Worm (Caenorhabditis elegans) whole organism, L1 larva: ENCODE measurements around the gene dmd-10.
A peak's percentile ranks its signal among the peaks of the same experiment; 100 is the strongest.

Experiments used
- ceh-63 ChIP-seq: fragments of 200-800 bp; sonication (Bioruptor generic); optimal IDR thresholded peaks from 2 replicates; lab custom pipeline; 2018; ENCODE audit warnings: mild to moderate bottlenecking, missing genetic modification characterization, missing compliant biosample characterization
- ceh-8 ChIP-seq: fragments of 200-800 bp; sonication (Bioruptor generic); optimal IDR thresholded peaks from 2 replicates; lab custom pipeline; 2018; ENCODE audit warnings: mild to moderate bottlenecking, missing genetic modification characterization, moderate library complexity, missing compliant biosample characterization
- lin-13 ChIP-seq: fragments of 150-350 bp; optimal IDR thresholded peaks from 2 replicates; lab custom pipeline; 2014; ENCODE audit warnings: missing biosample characterization, missing genetic modification reagents, missing genetic modification characterization
- lsy-2 ChIP-seq, 2 experiments: fragments of 150-350 bp; optimal IDR thresholded peaks; 2 replicates each; lab custom pipeline; 2014; ENCODE audit warnings: missing biosample characterization in 2 of 2, missing genetic modification characterization in 2 of 2
- mdl-1 ChIP-seq, 2 experiments: fragments of 150-350 bp; optimal IDR thresholded peaks; 2 replicates each; lab custom pipeline; 2014 to 2017; ENCODE audit warnings: missing biosample characterization in 2 of 2, missing genetic modification characterization in 2 of 2, inconsistent platforms in 1 of 2
- nhr-11 ChIP-seq: fragments of 150-350 bp; optimal IDR thresholded peaks from 2 replicates; lab custom pipeline; 2014; ENCODE audit warnings: missing biosample characterization, missing genetic modification characterization
- nhr-237 ChIP-seq: fragments of 150-350 bp; optimal IDR thresholded peaks from 2 replicates; lab custom pipeline; 2014; ENCODE audit warnings: missing biosample characterization, missing genetic modification characterization
- pqm-1 ChIP-seq: sonication (generic microtip); optimal IDR thresholded peaks from 3 replicates; lab custom pipeline; 2017; ENCODE audit warnings: missing biosample characterization, missing genetic modification characterization
- snpc-4 ChIP-seq: fragments of 150-350 bp; optimal IDR thresholded peaks from 2 replicates; lab custom pipeline; 2014; ENCODE audit warnings: missing biosample characterization, missing genetic modification characterization
- swsn-7 ChIP-seq: sonication (generic microtip); optimal IDR thresholded peaks from 2 replicates; lab custom pipeline; 2016; ENCODE audit warnings: missing genetic modification characterization, missing compliant biosample characterization
- ztf-11 ChIP-seq, 2 experiments: sonication (generic microtip); optimal IDR thresholded peaks; 2 replicates each; lab custom pipeline; 2016 to 2017; ENCODE audit warnings: missing genetic modification characterization in 2 of 2, missing biosample characterization in 1 of 2, missing compliant biosample characterization in 1 of 2

ce11 chrV:13176117-13176753 is 60.2 kb downstream of the dmd-10 start, which contains the start of gene him-17:
- TF ChIP-seq lin-13 (GFP tag; lab: Kevin White, UChicago) = peak; percentile 23
- TF ChIP-seq lsy-2 (tag; optimal IDR thresholded peaks at IDR 0.05; lab: Kevin White, UChicago) = peak; percentile 33 to 45
- TF ChIP-seq nhr-237 = no peak
- TF ChIP-seq ceh-63 (GFP tag; lab: Kevin White, UChicago) = no peak
- no peak for TF ChIP-seq pqm-1 (tag; lab: Kevin White, UChicago)
- peak; percentile 2 for TF ChIP-seq nhr-11 (tag; lab: Kevin White, UChicago)
- no peak for TF ChIP-seq ceh-8
- TF ChIP-seq mdl-1 (tag; optimal IDR thresholded peaks at IDR 0.05; lab: Kevin White, UChicago) = no peak
- TF ChIP-seq swsn-7 (tag; lab: Kevin White, UChicago) = peak; percentile 70
- TF ChIP-seq ztf-11 (tag; optimal IDR thresholded peaks at IDR 0.05; lab: Kevin White, UChicago) = peak in 1 of 2 experiments; percentile 42
- peak; percentile 61 for TF ChIP-seq snpc-4
